Fruit fly (Drosophila melanogaster) whole organism, pupa: ENCODE results near the gene CkIIalpha-i3.
A peak's percentile ranks its signal among the peaks of the same experiment; 100 is the strongest.

Source experiments
- CG13204 ChIP-seq: fragments of 200-800 bp; sonication (Bioruptor generic); optimal IDR thresholded peaks from 2 replicates; lab custom pipeline; 2018; ENCODE audit warnings: missing biosample characterization, mild to moderate bottlenecking, missing genetic modification characterization, moderate library complexity
- CG14655 ChIP-seq: fragments of 200-800 bp; sonication (Bioruptor generic); optimal IDR thresholded peaks from 3 replicates; lab custom pipeline; 2017; ENCODE audit warnings: mild to moderate bottlenecking, missing biosample characterization, missing genetic modification reagents, missing genetic modification characterization
- CG15710 ChIP-seq: fragments of 200-800 bp; sonication (Bioruptor generic); optimal IDR thresholded peaks from 2 replicates; lab custom pipeline; 2018; ENCODE audit warnings: missing biosample characterization, mild to moderate bottlenecking, missing genetic modification characterization, moderate library complexity
- CG32121 ChIP-seq: fragments of 200-800 bp; sonication (Bioruptor generic); IDR thresholded peaks from 2 replicates; pipeline ENCODE4 v1.3.6; 2022; ENCODE audit warnings: missing biosample characterization, missing genetic modification characterization
- CG34367 ChIP-seq: fragments of 200-800 bp; sonication (Bioruptor generic); optimal IDR thresholded peaks from 2 replicates; lab custom pipeline; 2018; ENCODE audit warnings: missing biosample characterization, mild to moderate bottlenecking, missing genetic modification characterization
- CG8159 ChIP-seq: fragments of 200-800 bp; sonication (Bioruptor generic); optimal IDR thresholded peaks from 3 replicates; lab custom pipeline; 2018; ENCODE audit warnings: missing biosample characterization, mild to moderate bottlenecking, missing genetic modification characterization, moderate library complexity
- Pif1A ChIP-seq: fragments of 200-800 bp; sonication (Bioruptor generic); optimal IDR thresholded peaks from 3 replicates; lab custom pipeline; 2016; ENCODE audit warnings: missing biosample characterization, missing genetic modification characterization
- Snoo ChIP-seq: fragments of 200-800 bp; sonication (Bioruptor generic); optimal IDR thresholded peaks from 3 replicates; lab custom pipeline; 2017; ENCODE audit warnings: missing biosample characterization, mild to moderate bottlenecking, missing genetic modification characterization, inconsistent platforms
- fd96Ca ChIP-seq: fragments of 200-800 bp; sonication (Bioruptor generic); IDR thresholded peaks from 3 replicates; pipeline ENCODE4 v1.3.6; 2022; ENCODE audit warnings: missing biosample characterization, missing genetic modification characterization
- gl ChIP-seq: fragments of 200-800 bp; sonication (Bioruptor generic); optimal IDR thresholded peaks from 2 replicates; lab custom pipeline; 2018; ENCODE audit warnings: missing biosample characterization, mild to moderate bottlenecking, missing genetic modification characterization

DNA sequence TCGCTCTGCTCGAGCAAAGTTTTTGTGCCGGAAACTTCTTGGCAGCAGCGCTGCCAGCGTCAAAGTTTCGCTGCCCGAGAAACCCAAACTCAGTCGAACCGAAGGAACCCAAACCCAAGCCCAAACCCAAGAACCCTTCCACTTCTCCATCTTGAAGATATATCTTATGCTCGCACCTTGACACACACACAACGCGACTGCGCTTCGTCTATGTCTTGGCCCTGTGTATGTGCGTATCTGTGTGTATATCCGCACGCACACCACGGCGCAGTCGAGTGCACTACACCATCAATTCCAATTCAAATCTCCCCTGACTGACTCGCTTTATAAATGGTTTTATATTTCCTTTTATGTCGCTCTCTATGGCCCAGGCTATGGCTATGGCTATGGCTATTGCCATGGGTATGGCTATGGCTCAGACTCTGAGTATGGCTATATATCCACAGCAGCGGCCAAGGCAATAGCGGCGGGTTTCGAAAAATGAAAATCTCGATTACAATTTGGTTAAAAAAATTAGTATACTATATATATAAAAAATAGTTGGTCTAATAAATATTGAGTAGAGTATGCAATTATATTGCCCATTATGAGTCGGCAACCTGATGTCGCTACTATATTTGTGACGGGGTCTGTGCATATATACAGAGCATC lies 13.9 kb downstream of the CkIIalpha-i3 start:
- peak; percentile 98 for TF ChIP-seq CG15710 (tag; lab: Kevin White, UChicago)
- peak; percentile 97 for TF ChIP-seq CG14655 (GFP tag; lab: Kevin White, UChicago)
- TF ChIP-seq CG34367: peak; percentile 95
- peak; percentile 95 for TF ChIP-seq CG32121 (GFP tag; lab: Robert Waterston, UW)
- TF ChIP-seq fd96Ca (GFP tag; lab: Robert Waterston, UW): peak; percentile 97
- TF ChIP-seq gl (tag; lab: Kevin White, UChicago): peak; percentile 95
- TF ChIP-seq CG8159 (tag; lab: Kevin White, UChicago): peak; percentile 98
- peak; percentile 91 for TF ChIP-seq Pif1A
- TF ChIP-seq Snoo: peak; percentile 90
- peak; percentile 94 for TF ChIP-seq CG13204 (GFP tag; lab: Kevin White, UChicago)
